Worm (Caenorhabditis elegans) whole organism, early embryonic: ENCODE measurements around the gene clec-260.
A peak's percentile ranks its signal among the peaks of the same experiment; 100 is the strongest.

Source experiments
- B0310.2 ChIP-seq: sonication (generic microtip); optimal IDR thresholded peaks from 2 replicates; lab custom pipeline; 2016; ENCODE audit warnings: mild to moderate bottlenecking, missing genetic modification characterization, missing compliant biosample characterization
- F13C5.2 ChIP-seq: sonication (generic microtip); optimal IDR thresholded peaks from 2 replicates; lab custom pipeline; 2017; ENCODE audit warnings: mild to moderate bottlenecking, missing genetic modification characterization, inconsistent platforms, missing compliant biosample characterization
- aly-1 ChIP-seq: sonication (generic microtip); optimal IDR thresholded peaks from 2 replicates; lab custom pipeline; 2016; ENCODE audit warnings: missing genetic modification characterization, missing compliant biosample characterization
- ama-1 ChIP-seq: fragments of 150-350 bp; optimal IDR thresholded peaks from 2 replicates; lab custom pipeline; 2014
- ceh-13 ChIP-seq: fragments of 200-800 bp; sonication (Bioruptor generic); optimal IDR thresholded peaks from 2 replicates; lab custom pipeline; 2018; ENCODE audit warnings: mild to moderate bottlenecking, missing genetic modification characterization, missing compliant biosample characterization
- ceh-36 ChIP-seq: sonication (generic microtip); optimal IDR thresholded peaks from 2 replicates; lab custom pipeline; 2016; ENCODE audit warnings: missing genetic modification characterization, inconsistent platforms, missing compliant biosample characterization
- ets-7 ChIP-seq: sonication (generic microtip); optimal IDR thresholded peaks from 2 replicates; lab custom pipeline; 2016; ENCODE audit warnings: missing genotype, missing genetic modification characterization, missing compliant biosample characterization
- flt-1 ChIP-seq: fragments of 200-800 bp; sonication (Bioruptor generic); IDR thresholded peaks from 2 replicates; pipeline ENCODE4 v1.3.6; 2022; ENCODE audit warnings: missing genetic modification characterization, missing compliant biosample characterization
- hmbx-1 ChIP-seq: sonication (generic microtip); optimal IDR thresholded peaks from 2 replicates; lab custom pipeline; 2016; ENCODE audit warnings: mild to moderate bottlenecking, missing genetic modification characterization, missing compliant biosample characterization
- hmg-4 ChIP-seq: fragments of 200-800 bp; sonication (Bioruptor generic); optimal IDR thresholded peaks from 2 replicates; lab custom pipeline; 2018; ENCODE audit warnings: mild to moderate bottlenecking, missing genetic modification characterization, missing compliant biosample characterization
- hnd-1 ChIP-seq: sonication (generic microtip); optimal IDR thresholded peaks from 2 replicates; lab custom pipeline; 2016; ENCODE audit warnings: missing genetic modification characterization, missing compliant biosample characterization
- pes-1 ChIP-seq: fragments of 200-800 bp; sonication (Bioruptor generic); IDR thresholded peaks from 2 replicates; pipeline ENCODE4 v1.3.6; 2022; ENCODE audit warnings: missing genetic modification reagents, missing genetic modification characterization, missing compliant biosample characterization
- scrt-1 ChIP-seq: fragments of 200-800 bp; sonication (Bioruptor generic); IDR thresholded peaks from 2 replicates; pipeline ENCODE4 v1.3.6; 2022; ENCODE audit warnings: missing genetic modification characterization, missing compliant biosample characterization
- sea-1 ChIP-seq: fragments of 200-800 bp; sonication (Bioruptor generic); conservative IDR thresholded peaks from 2 replicates; pipeline ENCODE4 v1.3.6; 2022; ENCODE audit warnings: missing genetic modification characterization, missing compliant biosample characterization
- tbx-11 ChIP-seq: fragments of 200-800 bp; sonication (Bioruptor generic); IDR thresholded peaks from 2 replicates; pipeline ENCODE4 v1.3.6; 2022; ENCODE audit warnings: missing genetic modification characterization, missing compliant biosample characterization
- tbx-37 ChIP-seq: fragments of 200-800 bp; sonication (Bioruptor generic); conservative IDR thresholded peaks from 2 replicates; pipeline ENCODE4 v1.3.6; 2022; ENCODE audit warnings: missing genetic modification reagents, missing genetic modification characterization, missing compliant biosample characterization
- tra-4 ChIP-seq: sonication (generic microtip); optimal IDR thresholded peaks from 2 replicates; lab custom pipeline; 2017; ENCODE audit warnings: missing genetic modification characterization, missing compliant biosample characterization

clec-260 gene

DNA sequence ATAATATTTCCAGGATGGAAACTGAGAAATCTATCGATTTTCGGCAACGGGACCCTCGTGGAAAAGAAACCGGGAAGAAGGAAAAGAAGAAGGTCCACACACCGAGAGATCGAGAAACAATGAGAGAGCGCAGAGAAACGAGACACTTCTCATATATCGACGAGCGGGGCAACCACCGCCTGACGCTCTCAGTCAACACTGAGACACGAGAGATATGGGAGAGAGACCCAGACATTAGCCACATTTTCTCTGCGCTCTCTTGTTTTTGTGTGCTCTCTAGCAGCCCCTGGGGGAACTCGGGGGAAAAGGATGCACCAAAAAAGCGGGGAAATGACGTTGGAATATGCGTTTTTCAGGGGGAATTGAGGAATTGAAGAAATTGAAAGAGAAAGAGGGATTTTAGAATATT, 19.6 kb upstream of the clec-260 start:
- peak; percentile 52 for TF ChIP-seq F13C5.2 (tag; lab: Kevin White, UChicago)
- TF ChIP-seq hmg-4 (GFP tag; lab: Kevin White, UChicago): peak; percentile 61
- TF ChIP-seq ceh-36 (tag; lab: Kevin White, UChicago): no peak

DNA sequence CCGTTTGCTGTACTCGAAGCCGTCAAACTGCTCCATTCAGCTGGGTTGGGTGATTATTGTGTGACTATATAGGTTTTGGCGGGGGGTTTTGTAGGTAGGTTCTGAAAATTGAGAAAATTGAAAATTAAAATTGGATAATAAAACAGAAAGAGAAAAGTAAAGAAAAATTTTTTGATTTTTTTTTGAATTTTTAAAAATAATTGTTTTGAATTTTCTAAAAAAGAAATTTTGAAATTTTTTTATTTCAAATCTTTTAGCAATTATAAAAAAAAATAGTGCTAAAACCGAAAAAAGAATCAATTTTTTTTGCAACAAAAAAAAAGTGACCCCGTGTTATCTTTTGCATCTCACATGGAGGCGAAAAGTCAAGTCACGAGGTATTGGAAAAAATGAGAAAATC, 18.3 kb upstream of the clec-260 start, which contains the start of gene unc-51:
Gene unc-51 (minus strand): TSS at position 101 of the 400 bp plus-strand sequence.
- no peak for TF ChIP-seq tra-4
- no peak for TF ChIP-seq pes-1
- no peak for TF ChIP-seq aly-1
- TF ChIP-seq scrt-1 (GFP tag; lab: Robert Waterston, UW): no peak
- TF ChIP-seq tbx-11: no peak
- TF ChIP-seq hmbx-1 (tag; lab: Kevin White, UChicago): no peak
- TF ChIP-seq sea-1 (GFP tag; lab: Robert Waterston, UW): no peak
- TF ChIP-seq ets-7 (tag; lab: Kevin White, UChicago): no peak
- TF ChIP-seq ceh-36 (tag; lab: Kevin White, UChicago): no peak
- no peak for TF ChIP-seq flt-1
- no peak for TF ChIP-seq tbx-37 (GFP tag; lab: Robert Waterston, UW)
- no peak for TF ChIP-seq F13C5.2 (tag; lab: Kevin White, UChicago)
- no peak for TF ChIP-seq ceh-13 (GFP tag; lab: Kevin White, UChicago)
- no peak for TF ChIP-seq B0310.2 (tag; lab: Kevin White, UChicago)

DNA sequence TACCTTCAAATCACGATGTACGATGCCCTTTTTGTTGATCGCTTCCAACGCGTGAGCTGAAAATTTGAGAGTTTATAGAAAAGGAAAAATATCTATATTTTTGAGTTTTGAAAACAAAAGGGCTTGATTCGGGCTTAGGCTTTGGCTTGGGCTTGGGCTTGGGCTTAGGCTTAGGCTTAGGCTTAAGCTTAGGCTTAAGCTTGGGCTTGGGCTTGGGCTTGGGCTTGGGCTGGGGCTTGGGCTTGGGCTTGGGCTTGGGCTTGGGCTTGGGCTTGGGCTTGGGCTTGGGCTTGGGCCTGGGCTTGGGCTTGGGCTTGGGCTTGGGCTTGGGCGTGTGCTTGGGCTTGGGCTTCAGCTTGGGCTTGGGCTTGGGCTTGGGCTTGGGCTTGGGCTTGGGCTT, 16.1 kb upstream of the clec-260 start:
- TF ChIP-seq scrt-1 (GFP tag; lab: Robert Waterston, UW) (0 out of 2 replicates have a peak, but pooled peaks have one; percentile 41), hmg-4 (GFP tag; lab: Kevin White, UChicago) (no peak)

DNA sequence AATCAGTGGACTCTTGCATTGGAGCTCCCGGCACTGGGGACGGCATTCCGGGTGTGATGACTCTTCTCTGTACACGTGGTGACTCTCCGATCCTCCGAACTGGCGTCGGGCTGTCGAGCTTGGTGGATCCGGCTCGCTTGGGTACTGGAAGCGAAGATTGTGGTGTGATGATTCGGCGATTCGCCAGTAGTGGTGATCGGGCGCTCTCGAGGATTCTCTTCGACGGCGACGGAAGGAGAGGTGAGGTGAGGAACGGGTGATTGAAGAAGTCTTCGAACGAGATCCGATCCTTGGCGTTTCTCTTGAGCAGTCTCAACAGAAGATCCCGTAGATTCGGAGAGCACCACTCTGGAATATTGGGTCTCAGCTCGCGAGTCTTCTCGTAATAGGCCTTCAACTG, 14.5 kb upstream of the clec-260 start:
- TF ChIP-seq scrt-1 (GFP tag; lab: Robert Waterston, UW) (0 out of 2 replicates have a peak, but pooled peaks have one; percentile 24), aly-1 (no peak), ama-1 (lab: Kevin White, UChicago) (no peak)

DNA sequence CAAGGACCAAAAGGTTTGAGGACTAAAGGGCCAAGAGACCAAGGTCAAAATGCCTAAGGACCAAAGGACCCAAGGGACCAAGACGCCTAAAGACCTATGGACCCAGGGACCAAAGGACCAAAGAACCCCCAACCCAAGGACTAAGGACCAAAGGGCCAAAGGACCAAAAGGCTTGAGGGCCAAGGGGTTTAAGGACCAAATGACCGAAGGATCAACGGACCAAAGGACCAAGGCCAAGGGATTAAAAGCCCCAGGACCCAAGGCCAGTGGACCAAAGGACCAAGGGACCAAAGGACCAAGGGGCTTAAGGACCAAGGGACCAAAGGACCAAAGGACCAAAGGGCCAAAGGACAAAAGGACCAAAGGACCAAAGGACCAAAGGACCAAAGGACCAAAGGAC, 13.7 kb upstream of the clec-260 start:
- TF ChIP-seq pes-1 (no peak), tra-4 (no peak), hnd-1 (tag; lab: Kevin White, UChicago) (no peak), scrt-1 (GFP tag; lab: Robert Waterston, UW) (0 out of 2 replicates have a peak, but pooled peaks have one; percentile 38), hmg-4 (GFP tag; lab: Kevin White, UChicago) (no peak), F13C5.2 (tag; lab: Kevin White, UChicago) (no peak), tbx-37 (GFP tag; lab: Robert Waterston, UW) (0 out of 2 replicates have a peak, but pooled peaks have one; percentile 25), aly-1 (no peak), ceh-36 (tag; lab: Kevin White, UChicago) (peak; percentile 63), tbx-11 (no peak), flt-1 (no peak), sea-1 (GFP tag; lab: Robert Waterston, UW) (no peak), ets-7 (tag; lab: Kevin White, UChicago) (no peak), ceh-13 (GFP tag; lab: Kevin White, UChicago) (no peak), ama-1 (lab: Kevin White, UChicago) (no peak), B0310.2 (tag; lab: Kevin White, UChicago) (no peak), hmbx-1 (tag; lab: Kevin White, UChicago) (no peak)

DNA sequence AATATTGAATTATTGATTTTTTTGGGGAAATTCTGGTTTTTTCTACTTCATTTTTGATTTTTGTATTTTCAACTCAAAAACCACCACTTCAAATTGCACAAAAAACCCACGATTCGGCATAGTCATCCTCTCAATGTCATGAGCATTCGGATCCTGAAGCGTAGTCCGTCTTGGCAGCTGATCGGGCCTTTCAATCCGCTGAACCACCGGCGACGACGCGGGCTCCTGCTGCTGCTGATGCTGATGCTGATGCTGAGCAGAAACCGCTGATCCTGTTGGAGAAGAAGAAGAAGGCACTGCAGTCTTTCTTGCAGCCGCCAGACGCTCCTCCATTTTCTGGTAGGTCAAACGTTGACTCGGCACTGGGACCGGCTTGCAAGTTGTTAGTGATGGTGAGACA, 13.0 kb upstream of the clec-260 start:
- no peak for TF ChIP-seq ets-7 (tag; lab: Kevin White, UChicago)
- no peak for TF ChIP-seq ceh-13 (GFP tag; lab: Kevin White, UChicago)
- TF ChIP-seq F13C5.2 (tag; lab: Kevin White, UChicago): no peak
- TF ChIP-seq aly-1: no peak
- TF ChIP-seq pes-1: no peak
- TF ChIP-seq hmg-4 (GFP tag; lab: Kevin White, UChicago): no peak
- TF ChIP-seq hmbx-1 (tag; lab: Kevin White, UChicago): no peak
- no peak for TF ChIP-seq ceh-36 (tag; lab: Kevin White, UChicago)

DNA sequence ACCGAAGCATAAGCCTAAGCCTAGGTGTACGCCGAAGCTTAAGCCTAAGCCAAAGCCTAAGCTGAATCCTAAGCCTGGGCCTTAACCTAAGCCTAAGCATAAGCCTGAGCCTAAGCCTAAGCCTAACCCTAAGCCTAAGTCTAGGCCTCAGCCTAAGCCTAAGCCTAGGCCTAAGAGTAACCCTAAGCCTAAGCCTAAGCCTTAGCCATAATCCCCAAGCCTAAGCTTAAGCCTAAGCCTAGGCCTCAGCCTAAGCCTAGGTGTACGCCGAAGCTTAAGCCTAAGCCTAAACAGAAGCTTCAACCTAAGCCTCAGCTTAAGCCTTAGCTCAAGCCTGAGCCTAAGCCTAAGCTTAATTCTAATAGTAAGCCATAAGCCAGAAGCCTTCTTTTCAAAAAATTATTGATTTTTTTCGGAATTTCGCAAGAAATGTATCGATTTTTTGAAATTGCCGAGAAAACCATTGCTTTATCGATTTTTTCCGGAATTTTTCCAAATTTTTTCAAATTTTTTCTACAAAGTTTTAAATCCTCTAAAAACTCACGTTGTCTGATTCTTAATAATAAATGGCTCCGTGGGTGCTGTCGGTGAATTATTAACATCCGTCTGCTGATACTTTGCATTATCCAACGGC, 12.2 kb upstream of the clec-260 start:
- TF ChIP-seq ama-1 (lab: Kevin White, UChicago) (peak; percentile 13), ceh-36 (tag; lab: Kevin White, UChicago) (peak; percentile 93), tbx-11 (no peak)

DNA sequence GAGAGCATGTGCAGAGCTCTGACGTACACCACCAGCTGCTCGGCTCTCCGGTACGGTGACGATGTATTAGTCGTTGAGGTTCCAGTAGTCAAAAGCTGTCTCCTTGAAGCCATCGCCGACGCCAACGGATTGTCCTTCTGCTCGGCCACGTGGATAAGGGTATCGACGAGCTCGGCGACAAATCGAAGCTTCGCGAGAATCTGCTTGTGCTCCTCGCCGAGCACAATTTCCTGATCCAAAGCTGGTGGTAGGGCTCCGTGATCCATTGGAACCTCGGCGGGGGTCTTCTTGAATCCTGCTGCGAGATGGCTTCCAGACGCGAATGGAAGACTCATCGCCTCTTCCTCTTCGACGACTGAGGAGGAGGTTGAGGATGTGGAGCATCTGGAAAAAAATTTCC, 11.4 kb upstream of the clec-260 start:
- TF ChIP-seq hnd-1 (tag; lab: Kevin White, UChicago): no peak
- no peak for TF ChIP-seq ceh-13 (GFP tag; lab: Kevin White, UChicago)
- no peak for TF ChIP-seq tbx-11
- no peak for TF ChIP-seq B0310.2 (tag; lab: Kevin White, UChicago)
- TF ChIP-seq hmg-4 (GFP tag; lab: Kevin White, UChicago): no peak
- TF ChIP-seq ets-7 (tag; lab: Kevin White, UChicago): no peak
- no peak for TF ChIP-seq tra-4
- TF ChIP-seq flt-1: no peak
- no peak for TF ChIP-seq aly-1

DNA sequence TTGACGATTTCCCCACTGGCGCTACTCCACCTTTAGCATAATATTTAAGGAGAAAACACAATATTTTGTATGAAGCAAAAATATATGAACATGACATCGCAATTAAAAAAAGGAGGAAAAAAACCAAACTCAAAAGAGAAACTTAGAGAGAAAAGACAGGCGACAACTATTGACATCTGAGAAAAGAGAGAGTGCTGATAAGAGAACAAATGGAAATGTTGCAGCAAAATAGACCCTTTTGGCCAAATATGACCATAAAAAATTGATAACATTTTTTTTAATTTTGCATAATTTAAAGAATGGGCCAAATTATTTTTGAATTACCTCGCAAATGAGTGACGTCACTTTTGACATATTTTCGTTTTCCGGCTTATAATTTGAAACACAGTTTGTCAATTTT, 8.6 kb upstream of the clec-260 start:
- TF ChIP-seq tbx-11: no peak
- no peak for TF ChIP-seq flt-1
- TF ChIP-seq tra-4: no peak
- no peak for TF ChIP-seq hmbx-1 (tag; lab: Kevin White, UChicago)
- no peak for TF ChIP-seq ceh-13 (GFP tag; lab: Kevin White, UChicago)
- no peak for TF ChIP-seq B0310.2 (tag; lab: Kevin White, UChicago)
- TF ChIP-seq scrt-1 (GFP tag; lab: Robert Waterston, UW): no peak
- TF ChIP-seq sea-1 (GFP tag; lab: Robert Waterston, UW): no peak
- no peak for TF ChIP-seq hmg-4 (GFP tag; lab: Kevin White, UChicago)
- no peak for TF ChIP-seq ceh-36 (tag; lab: Kevin White, UChicago)
- TF ChIP-seq tbx-37 (GFP tag; lab: Robert Waterston, UW): no peak
- no peak for TF ChIP-seq ama-1 (lab: Kevin White, UChicago)
- no peak for TF ChIP-seq aly-1
- TF ChIP-seq F13C5.2 (tag; lab: Kevin White, UChicago): no peak
- no peak for TF ChIP-seq ets-7 (tag; lab: Kevin White, UChicago)
- no peak for TF ChIP-seq pes-1
